Fruit fly (Drosophila melanogaster): ENCODE results near the gene CG32547.

- TF ChIP-seq usp (GFP tag; optimal IDR thresholded peaks at IDR 0.05) = no peak
- TF ChIP-seq Dip2 (GFP tag; IDR thresholded peaks at IDR 0.05) = no peak
- no peak; the same call in 1 of the 2 replicates for TF ChIP-seq Adf1 (GFP tag; IDR thresholded peaks at IDR 0.05)
- no peak for TF ChIP-seq Trl (optimal IDR thresholded peaks at IDR 0.05)
- TF ChIP-seq Trl (GFP tag; optimal IDR thresholded peaks at IDR 0.05) = no peak
- peak; percentile 7 for TF ChIP-seq Sox102F (GFP tag; optimal IDR thresholded peaks at IDR 0.05)
- TF ChIP-seq CG15696 (tag; optimal IDR thresholded peaks at IDR 0.05) = no peak
These were observed at the start of gene CG32547 for dm6 chrX:18479307-18480134.

Data from whole organism, embryonic.